Fruit fly (Drosophila melanogaster) S2 (cell line): ENCODE data around the gene Trxr1.

Experiments used
- CG8478 ChIP-seq: fragments of >200 bp; optimal IDR thresholded peaks from 2 replicates; lab custom pipeline; 2018
- CTCF ChIP-seq, 2 experiments: fragments of >200 bp; optimal IDR thresholded peaks; 2 replicates each; lab custom pipeline; 2018

DNA sequence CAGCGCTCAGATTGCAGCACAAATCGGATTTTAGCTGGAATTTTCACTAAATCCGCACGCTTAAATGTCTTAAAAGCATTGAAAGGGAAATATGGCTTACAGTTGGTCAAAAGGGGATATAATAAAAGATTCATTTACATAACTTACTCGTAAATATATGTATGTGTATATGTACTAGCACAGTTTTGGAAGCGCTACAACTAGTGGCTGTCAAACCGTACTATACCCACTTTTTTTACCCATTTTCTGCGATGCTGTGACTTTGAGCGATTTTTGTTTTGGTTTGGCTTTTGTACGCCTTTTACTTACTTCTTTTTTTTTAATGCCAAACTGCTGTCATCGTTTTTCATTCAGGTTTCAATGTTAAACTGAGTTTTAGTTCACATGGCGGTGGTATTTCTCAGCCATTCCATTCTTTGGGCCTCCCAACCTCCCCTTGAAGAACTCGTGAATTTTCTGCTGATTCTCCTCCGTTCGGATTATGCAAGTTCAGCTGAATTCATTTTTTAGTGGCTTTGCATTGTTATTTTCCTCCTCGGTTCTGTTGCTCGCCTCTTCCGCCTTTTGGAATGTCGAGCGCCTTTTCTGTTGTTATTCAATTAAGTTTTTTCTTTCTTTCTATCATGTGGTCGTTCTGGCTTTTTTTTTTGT is 8.3 kb upstream of the Trxr1 start:
- TF ChIP-seq CTCF (optimal IDR thresholded peaks at IDR 0.05; lab: Kevin White, UChicago) (no peak), CG8478 (lab: Kevin White, UChicago) (no peak)
